Worm (Caenorhabditis elegans) whole organism, late embryonic: Measurements from ENCODE around the gene B0416.2.

Source experiments
- C08G9.2 ChIP-seq: sonication (generic microtip); optimal IDR thresholded peaks from 2 replicates; lab custom pipeline; 2016; ENCODE audit warnings: mild to moderate bottlenecking, missing genetic modification characterization, moderate library complexity, missing compliant biosample characterization
- F13H6.1 ChIP-seq: sonication (generic microtip); optimal IDR thresholded peaks from 2 replicates; lab custom pipeline; 2016; ENCODE audit warnings: missing genetic modification characterization, missing compliant biosample characterization
- T23F11.4 ChIP-seq: fragments of 200-800 bp; sonication (Bioruptor generic); optimal IDR thresholded peaks from 2 replicates; lab custom pipeline; 2018; ENCODE audit warnings: mild to moderate bottlenecking, missing genetic modification characterization, missing compliant biosample characterization
- Y22D7AL.16 ChIP-seq: sonication (generic microtip); optimal IDR thresholded peaks from 2 replicates; lab custom pipeline; 2016; ENCODE audit warnings: missing genetic modification characterization, missing compliant biosample characterization
- ahr-1 ChIP-seq: sonication (generic microtip); optimal IDR thresholded peaks from 2 replicates; lab custom pipeline; 2016; ENCODE audit warnings: missing genetic modification characterization, missing compliant biosample characterization
- ceh-14 ChIP-seq: sonication (generic microtip); optimal IDR thresholded peaks from 2 replicates; lab custom pipeline; 2016; ENCODE audit warnings: missing genotype, missing genetic modification characterization, missing compliant biosample characterization
- ceh-19 ChIP-seq: fragments of 200-800 bp; sonication (Bioruptor generic); optimal IDR thresholded peaks from 2 replicates; lab custom pipeline; 2018; ENCODE audit warnings: mild to moderate bottlenecking, missing genetic modification characterization, missing compliant biosample characterization
- ceh-2 ChIP-seq: sonication (generic microtip); optimal IDR thresholded peaks from 2 replicates; lab custom pipeline; 2016; ENCODE audit warnings: missing genotype, missing genetic modification characterization, missing compliant biosample characterization
- ceh-24 ChIP-seq: sonication (generic microtip); optimal IDR thresholded peaks from 2 replicates; lab custom pipeline; 2016; ENCODE audit warnings: mild to moderate bottlenecking, missing genetic modification characterization, missing compliant biosample characterization
- ceh-30 ChIP-seq: fragments of 150-350 bp; optimal IDR thresholded peaks from 2 replicates; lab custom pipeline; 2014; ENCODE audit warnings: missing biosample characterization, missing genetic modification characterization
- ceh-31 ChIP-seq: sonication (generic microtip); optimal IDR thresholded peaks from 2 replicates; lab custom pipeline; 2016; ENCODE audit warnings: missing genetic modification characterization, missing compliant biosample characterization
- ceh-34 ChIP-seq: sonication (generic microtip); optimal IDR thresholded peaks from 2 replicates; lab custom pipeline; 2016; ENCODE audit warnings: mild to moderate bottlenecking, missing genetic modification characterization, missing compliant biosample characterization
- ceh-48 ChIP-seq: sonication (generic microtip); optimal IDR thresholded peaks from 2 replicates; lab custom pipeline; 2016; ENCODE audit warnings: missing genetic modification characterization, inconsistent platforms, missing compliant biosample characterization
- ceh-6 ChIP-seq: fragments of 200-800 bp; sonication (Bioruptor generic); optimal IDR thresholded peaks from 2 replicates; lab custom pipeline; 2018; ENCODE audit warnings: mild to moderate bottlenecking, missing genetic modification characterization, missing compliant biosample characterization
- ceh-9 ChIP-seq: sonication (generic microtip); optimal IDR thresholded peaks from 2 replicates; lab custom pipeline; 2016; ENCODE audit warnings: mild to moderate bottlenecking, missing genetic modification characterization, inconsistent platforms, missing compliant biosample characterization
- che-1 ChIP-seq: sonication (generic microtip); optimal IDR thresholded peaks from 2 replicates; lab custom pipeline; 2016; ENCODE audit warnings: mild to moderate bottlenecking, missing genetic modification characterization, missing compliant biosample characterization
- dve-1 ChIP-seq: sonication (generic microtip); optimal IDR thresholded peaks from 2 replicates; lab custom pipeline; 2017; ENCODE audit warnings: antibody characterized with exemption, mild to moderate bottlenecking, missing genetic modification characterization, missing compliant biosample characterization
- elt-2 ChIP-seq: sonication (generic microtip); optimal IDR thresholded peaks from 2 replicates; lab custom pipeline; 2016; ENCODE audit warnings: missing genetic modification reagents, missing genetic modification characterization, missing compliant biosample characterization
- ets-4 ChIP-seq: sonication (generic microtip); optimal IDR thresholded peaks from 2 replicates; lab custom pipeline; 2016; ENCODE audit warnings: missing genetic modification characterization, missing compliant biosample characterization
- eyg-1 ChIP-seq: sonication (generic microtip); optimal IDR thresholded peaks from 2 replicates; lab custom pipeline; 2016; ENCODE audit warnings: missing genotype, missing genetic modification characterization, missing compliant biosample characterization
- fax-1 ChIP-seq: sonication (generic microtip); optimal IDR thresholded peaks from 2 replicates; lab custom pipeline; 2016; ENCODE audit warnings: missing genotype, missing genetic modification characterization, missing compliant biosample characterization
- fkh-10 ChIP-seq: fragments of 150-350 bp; optimal IDR thresholded peaks from 2 replicates; lab custom pipeline; 2014; ENCODE audit warnings: missing biosample characterization, missing genetic modification reagents, missing genetic modification characterization
- fkh-6 ChIP-seq: sonication (generic microtip); optimal IDR thresholded peaks from 2 replicates; lab custom pipeline; 2016; ENCODE audit warnings: missing genetic modification characterization, missing compliant biosample characterization
- hlh-13 ChIP-seq: fragments of 200-800 bp; sonication (Bioruptor generic); optimal IDR thresholded peaks from 2 replicates; lab custom pipeline; 2018; ENCODE audit warnings: mild to moderate bottlenecking, missing genetic modification characterization, missing compliant biosample characterization
- hlh-15 ChIP-seq: sonication (generic microtip); optimal IDR thresholded peaks from 2 replicates; lab custom pipeline; 2016; ENCODE audit warnings: missing genetic modification characterization, missing compliant biosample characterization
- hlh-30 ChIP-seq: sonication (generic microtip); optimal IDR thresholded peaks from 2 replicates; lab custom pipeline; 2017; ENCODE audit warnings: antibody characterized with exemption, missing genetic modification characterization, missing compliant biosample characterization; ENCODE audit not compliant: insufficient read depth
- hlh-6 ChIP-seq: sonication (generic microtip); optimal IDR thresholded peaks from 2 replicates; lab custom pipeline; 2016; ENCODE audit warnings: missing genotype, missing genetic modification characterization, missing compliant biosample characterization
- hlh-8 ChIP-seq: sonication (generic microtip); optimal IDR thresholded peaks from 2 replicates; lab custom pipeline; 2016; ENCODE audit warnings: missing genotype, missing genetic modification characterization, missing compliant biosample characterization
- lim-6 ChIP-seq: sonication (generic microtip); optimal IDR thresholded peaks from 2 replicates; lab custom pipeline; 2016; ENCODE audit warnings: missing genetic modification characterization, missing compliant biosample characterization
- lin-11 ChIP-seq: fragments of 200-800 bp; sonication (Bioruptor generic); optimal IDR thresholded peaks from 2 replicates; lab custom pipeline; 2018; ENCODE audit warnings: mild to moderate bottlenecking, missing genetic modification characterization, missing compliant biosample characterization
- madf-2 ChIP-seq: sonication (generic microtip); optimal IDR thresholded peaks from 2 replicates; lab custom pipeline; 2017; ENCODE audit warnings: missing genetic modification characterization, missing compliant biosample characterization
- mec-3 ChIP-seq: sonication (generic microtip); optimal IDR thresholded peaks from 2 replicates; lab custom pipeline; 2016; ENCODE audit warnings: borderline replicate concordance, missing genetic modification characterization, missing compliant biosample characterization
- nfya-1 ChIP-seq: sonication (generic microtip); optimal IDR thresholded peaks from 2 replicates; lab custom pipeline; 2017; ENCODE audit warnings: missing genetic modification characterization, mild to moderate bottlenecking, missing compliant biosample characterization, antibody characterized with exemption, moderate library complexity
- nhr-11 ChIP-seq: fragments of 150-350 bp; optimal IDR thresholded peaks from 2 replicates; lab custom pipeline; 2014; ENCODE audit warnings: missing biosample characterization, missing genetic modification characterization
- pat-9 ChIP-seq: fragments of 200-800 bp; sonication (Bioruptor generic); optimal IDR thresholded peaks from 2 replicates; lab custom pipeline; 2018; ENCODE audit warnings: mild to moderate bottlenecking, missing genetic modification characterization, moderate library complexity, missing compliant biosample characterization
- pha-4 ChIP-seq: fragments of 150-350 bp; optimal IDR thresholded peaks from 2 replicates; lab custom pipeline; 2018; ENCODE audit warnings: missing biosample characterization, missing genetic modification reagents, missing genetic modification characterization
- pqm-1 ChIP-seq: sonication (generic microtip); optimal IDR thresholded peaks from 2 replicates; lab custom pipeline; 2016; ENCODE audit warnings: missing genetic modification characterization, missing compliant biosample characterization
- pros-1 ChIP-seq: fragments of 150-350 bp; optimal IDR thresholded peaks from 2 replicates; lab custom pipeline; 2014; ENCODE audit warnings: missing biosample characterization, missing genetic modification reagents, missing genetic modification characterization
- rnt-1 ChIP-seq: sonication (generic microtip); optimal IDR thresholded peaks from 2 replicates; lab custom pipeline; 2016; ENCODE audit warnings: missing genetic modification characterization, missing compliant biosample characterization
- sdc-2 ChIP-seq: sonication (generic microtip); optimal IDR thresholded peaks from 2 replicates; lab custom pipeline; 2016; ENCODE audit warnings: missing genotype, missing genetic modification characterization, missing compliant biosample characterization
- sox-2 ChIP-seq: fragments of 200-800 bp; sonication (Bioruptor generic); IDR thresholded peaks from 2 replicates; pipeline ENCODE4 v1.3.6; 2022; ENCODE audit warnings: missing genetic modification reagents, missing genetic modification characterization, missing compliant biosample characterization
- sox-4 ChIP-seq: sonication (generic microtip); optimal IDR thresholded peaks from 2 replicates; lab custom pipeline; 2017; ENCODE audit warnings: mild to moderate bottlenecking, missing genetic modification characterization, inconsistent platforms, missing compliant biosample characterization
- syd-9 ChIP-seq: sonication (generic microtip); optimal IDR thresholded peaks from 2 replicates; lab custom pipeline; 2016; ENCODE audit warnings: mild to moderate bottlenecking, missing genetic modification characterization, moderate library complexity, missing compliant biosample characterization
- tbx-2 ChIP-seq: sonication (generic microtip); optimal IDR thresholded peaks from 2 replicates; lab custom pipeline; 2016; ENCODE audit warnings: missing genetic modification characterization, missing compliant biosample characterization
- tbx-7 ChIP-seq: sonication (generic microtip); optimal IDR thresholded peaks from 2 replicates; lab custom pipeline; 2016; ENCODE audit warnings: missing genotype, missing genetic modification characterization, missing compliant biosample characterization
- ttx-3 ChIP-seq: sonication (generic microtip); optimal IDR thresholded peaks from 2 replicates; lab custom pipeline; 2016; ENCODE audit warnings: missing genetic modification reagents, missing genetic modification characterization, missing compliant biosample characterization
- unc-3 ChIP-seq, 2 experiments: fragments of 200-800 bp in 1 of 2; sonication (Bioruptor generic) in 1 of 2; sonication (generic microtip) in 1 of 2; conservative IDR thresholded peaks in 1 of 2; optimal IDR thresholded peaks in 1 of 2; 2 replicates each; pipeline versions ENCODE4 v1.3.6 to Lab custom; 2016 to 2022; ENCODE audit warnings: missing compliant biosample characterization in 2 of 2, missing genetic modification characterization in 2 of 2, missing genetic modification reagents in 1 of 2
- unc-42 ChIP-seq: sonication (generic microtip); optimal IDR thresholded peaks from 2 replicates; lab custom pipeline; 2016; ENCODE audit warnings: missing genotype, missing genetic modification characterization, missing compliant biosample characterization
- unc-55 ChIP-seq: sonication (generic microtip); optimal IDR thresholded peaks from 2 replicates; lab custom pipeline; 2017; ENCODE audit warnings: missing biosample characterization, missing genetic modification reagents, missing genetic modification characterization
- ztf-16 ChIP-seq: sonication (generic microtip); optimal IDR thresholded peaks from 2 replicates; lab custom pipeline; 2017; ENCODE audit warnings: missing genetic modification characterization, missing compliant biosample characterization

The B0416.2 gene

DNA sequence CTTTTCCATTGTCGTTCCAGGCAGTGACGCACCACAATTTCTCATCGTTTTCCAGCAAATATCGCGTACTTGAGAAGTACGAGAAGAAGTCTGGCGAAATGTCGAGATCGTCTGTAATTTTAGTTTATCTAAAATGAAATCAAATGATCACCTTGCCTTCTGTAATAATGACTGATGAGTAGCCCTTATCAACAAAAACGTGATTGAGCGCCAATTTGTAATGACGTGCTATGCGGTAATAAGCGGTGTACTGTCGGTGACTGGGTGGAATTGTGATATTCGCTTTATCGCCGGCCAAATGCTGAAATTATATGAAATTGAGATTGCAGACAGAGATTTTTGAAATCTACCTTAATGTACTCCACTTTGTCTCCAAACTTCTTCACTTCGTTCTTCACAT is 3.5 kb upstream of the B0416.2 start:
- TF ChIP-seq tbx-2 (tag; lab: Kevin White, UChicago): no peak
- no peak for TF ChIP-seq ets-4 (tag; lab: Kevin White, UChicago)
- TF ChIP-seq nhr-11 (tag; lab: Kevin White, UChicago): no peak
- TF ChIP-seq syd-9 (tag; lab: Kevin White, UChicago): no peak
- TF ChIP-seq nfya-1: no peak
- no peak for TF ChIP-seq lim-6 (tag; lab: Kevin White, UChicago)
- TF ChIP-seq unc-55 (GFP tag; lab: Kevin White, UChicago): no peak
- no peak for TF ChIP-seq hlh-8
- no peak for TF ChIP-seq dve-1 (tag; lab: Kevin White, UChicago)
- TF ChIP-seq che-1 (tag; lab: Kevin White, UChicago): no peak
- TF ChIP-seq sdc-2 (tag; lab: Kevin White, UChicago): no peak
- no peak for TF ChIP-seq sox-2
- TF ChIP-seq, all 69 proteins: peak for 0

- TF ChIP-seq ttx-3 (tag; lab: Kevin White, UChicago) (peak; percentile 71), sox-4 (peak; percentile 70), F13H6.1 (tag; lab: Kevin White, UChicago) (peak; percentile 37), ceh-31 (peak; percentile 57), syd-9 (tag; lab: Kevin White, UChicago) (peak; percentile 31), pros-1 (tag; lab: Kevin White, UChicago) (no peak), madf-2 (tag; lab: Kevin White, UChicago) (peak; percentile 43), ceh-19 (peak; percentile 80), mec-3 (no peak), unc-3 (GFP tag; conservative IDR thresholded peaks at IDR 0.05; lab: Robert Waterston, UW) (no peak), unc-3 (tag; optimal IDR thresholded peaks at IDR 0.05; lab: Kevin White, UChicago) (peak; percentile 42), Y22D7AL.16 (tag; lab: Kevin White, UChicago) (peak; percentile 30), fax-1 (peak; percentile 76), ceh-14 (tag; lab: Kevin White, UChicago) (peak; percentile 63), C08G9.2 (no peak), unc-42 (tag; lab: Kevin White, UChicago) (peak; percentile 23), lin-11 (peak; percentile 46), ceh-30 (tag; lab: Kevin White, UChicago) (no peak), sox-2 (no peak), hlh-6 (tag; lab: Kevin White, UChicago) (no peak), fkh-6 (tag; lab: Kevin White, UChicago) (peak; percentile 29), ztf-16 (tag; lab: Kevin White, UChicago) (peak; percentile 43), hlh-13 (peak; percentile 48), pha-4 (tag; lab: Kevin White, UChicago) (no peak), ceh-34 (tag; lab: Kevin White, UChicago) (peak; percentile 40), eyg-1 (no peak), fkh-10 (GFP tag; lab: Kevin White, UChicago) (no peak), ceh-6 (GFP tag; lab: Kevin White, UChicago) (peak; percentile 51), ceh-24 (peak; percentile 19), T23F11.4 (GFP tag; lab: Kevin White, UChicago) (peak; percentile 22), ceh-48 (no peak), ets-4 (tag; lab: Kevin White, UChicago) (peak; percentile 20), ahr-1 (tag; lab: Kevin White, UChicago) (peak; percentile 9), pqm-1 (tag; lab: Kevin White, UChicago) (no peak), lim-6 (tag; lab: Kevin White, UChicago) (no peak), hlh-15 (tag; lab: Kevin White, UChicago) (peak; percentile 56), tbx-7 (tag; lab: Kevin White, UChicago) (no peak), sdc-2 (tag; lab: Kevin White, UChicago) (no peak), ceh-2 (tag; lab: Kevin White, UChicago) (peak; percentile 38), pat-9 (tag; lab: Kevin White, UChicago) (peak; percentile 56), nfya-1 (peak; percentile 68), hlh-30 (no peak), ceh-9 (tag; lab: Kevin White, UChicago) (no peak), rnt-1 (tag; lab: Kevin White, UChicago) (peak; percentile 62), elt-2 (tag; lab: Kevin White, UChicago) (peak; percentile 82)
Measured at ce11 chrX:9296591-9296990, 2.4 kb upstream of the B0416.2 start, which contains the start of gene gly-13. TSS of gene gly-13 (minus strand) at chrX:9296622.
